Fruit fly (Drosophila melanogaster) whole organism, pupa: ENCODE results near the gene CG14929.

Source experiments
- CG12605 ChIP-seq: fragments of 200-800 bp; sonication (Bioruptor generic); IDR thresholded peaks from 2 replicates; pipeline ENCODE4 v1.3.6; 2022; ENCODE audit warnings: missing biosample characterization, missing genetic modification characterization
- CG14655 ChIP-seq: fragments of 200-800 bp; sonication (Bioruptor generic); optimal IDR thresholded peaks from 3 replicates; lab custom pipeline; 2017; ENCODE audit warnings: mild to moderate bottlenecking, missing biosample characterization, missing genetic modification reagents, missing genetic modification characterization
- CG15710 ChIP-seq: fragments of 200-800 bp; sonication (Bioruptor generic); optimal IDR thresholded peaks from 2 replicates; lab custom pipeline; 2018; ENCODE audit warnings: missing biosample characterization, mild to moderate bottlenecking, missing genetic modification characterization, moderate library complexity
- CG17806 ChIP-seq: fragments of 200-800 bp; sonication (Bioruptor generic); optimal IDR thresholded peaks from 2 replicates; lab custom pipeline; 2018; ENCODE audit warnings: missing biosample characterization, mild to moderate bottlenecking, missing genetic modification characterization, moderate library complexity
- CG32121 ChIP-seq: fragments of 200-800 bp; sonication (Bioruptor generic); IDR thresholded peaks from 2 replicates; pipeline ENCODE4 v1.3.6; 2022; ENCODE audit warnings: missing biosample characterization, missing genetic modification characterization
- CG34367 ChIP-seq: fragments of 200-800 bp; sonication (Bioruptor generic); optimal IDR thresholded peaks from 2 replicates; lab custom pipeline; 2018; ENCODE audit warnings: missing biosample characterization, mild to moderate bottlenecking, missing genetic modification characterization
- CG4496 ChIP-seq: fragments of 200-800 bp; sonication (Bioruptor generic); IDR thresholded peaks from 3 replicates; pipeline ENCODE4 v1.3.6; 2022; ENCODE audit warnings: missing biosample characterization, missing genetic modification characterization
- CG8159 ChIP-seq: fragments of 200-800 bp; sonication (Bioruptor generic); optimal IDR thresholded peaks from 3 replicates; lab custom pipeline; 2018; ENCODE audit warnings: missing biosample characterization, mild to moderate bottlenecking, missing genetic modification characterization, moderate library complexity
- CG8301 ChIP-seq: fragments of 200-800 bp; sonication (Bioruptor generic); optimal IDR thresholded peaks from 2 replicates; lab custom pipeline; 2018; ENCODE audit warnings: missing biosample characterization, mild to moderate bottlenecking, missing genetic modification characterization
- D1 ChIP-seq: fragments of 200-800 bp; sonication (Bioruptor generic); optimal IDR thresholded peaks from 2 replicates; lab custom pipeline; 2018; ENCODE audit warnings: missing biosample characterization, mild to moderate bottlenecking, missing genetic modification characterization, moderate library complexity
- EcR ChIP-seq: fragments of 200-800 bp; sonication (Bioruptor generic); optimal IDR thresholded peaks from 3 replicates; lab custom pipeline; 2019; ENCODE audit warnings: missing biosample characterization, missing genetic modification characterization, mild to moderate bottlenecking, moderate library complexity, missing genetic modification reagents
- Pif1A ChIP-seq: fragments of 200-800 bp; sonication (Bioruptor generic); optimal IDR thresholded peaks from 3 replicates; lab custom pipeline; 2016; ENCODE audit warnings: missing biosample characterization, missing genetic modification characterization
- Snoo ChIP-seq: fragments of 200-800 bp; sonication (Bioruptor generic); optimal IDR thresholded peaks from 3 replicates; lab custom pipeline; 2017; ENCODE audit warnings: missing biosample characterization, mild to moderate bottlenecking, missing genetic modification characterization, inconsistent platforms
- gl ChIP-seq: fragments of 200-800 bp; sonication (Bioruptor generic); optimal IDR thresholded peaks from 2 replicates; lab custom pipeline; 2018; ENCODE audit warnings: missing biosample characterization, mild to moderate bottlenecking, missing genetic modification characterization

dm6 chr2L:11528129-11528589 is 8.5 kb downstream of the CG14929 start, which contains the start of gene CG31705:
- TF ChIP-seq D1 = peak; percentile 54
- TF ChIP-seq CG4496 (GFP tag; lab: Robert Waterston, UW) = peak; percentile 81; the same call in 2 of the 3 replicates
- TF ChIP-seq CG15710 (tag; lab: Kevin White, UChicago) = no peak
- peak; percentile 35 for TF ChIP-seq Pif1A (GFP tag; lab: Kevin White, UChicago)
- peak; percentile 52 for TF ChIP-seq CG17806 (tag; lab: Kevin White, UChicago)
- TF ChIP-seq CG32121 = peak; percentile 68
- TF ChIP-seq EcR (GFP tag; lab: Kevin White, UChicago) = peak; percentile 50
- TF ChIP-seq CG14655 = peak; percentile 86
- peak; percentile 22 for TF ChIP-seq CG34367 (tag; lab: Kevin White, UChicago)
- no peak for TF ChIP-seq gl
- TF ChIP-seq CG8159 = peak; percentile 72
- 0 out of 2 replicates have a peak, but pooled peaks have one; percentile 18 for TF ChIP-seq CG12605 (GFP tag; lab: Robert Waterston, UW)
- peak; percentile 60 for TF ChIP-seq CG8301 (tag; lab: Kevin White, UChicago)
- peak; percentile 66 for TF ChIP-seq Snoo
